Worm (Caenorhabditis elegans): Measurements from ENCODE around the gene R10H10.7.

ce11 chrIV:10396827-10397226, 16.9 kb downstream of the R10H10.7 start:
- no peak for TF ChIP-seq tra-4 (tag; optimal IDR thresholded peaks at IDR 0.05)
- no peak for TF ChIP-seq F13C5.2 (tag; optimal IDR thresholded peaks at IDR 0.05)
- no peak for TF ChIP-seq ets-7 (tag; optimal IDR thresholded peaks at IDR 0.05)
- TF ChIP-seq aly-1 (tag; optimal IDR thresholded peaks at IDR 0.05), result no peak
- TF ChIP-seq ama-1 (optimal IDR thresholded peaks at IDR 0.05), result no peak
- TF ChIP-seq ceh-13 (GFP tag; optimal IDR thresholded peaks at IDR 0.05), result no peak
- no peak for TF ChIP-seq hmbx-1 (tag; optimal IDR thresholded peaks at IDR 0.05)
- TF ChIP-seq flt-1 (GFP tag; IDR thresholded peaks at IDR 0.05), result no peak
- no peak for TF ChIP-seq sea-1 (GFP tag; conservative IDR thresholded peaks at IDR 0.05)
- TF ChIP-seq hmg-4 (GFP tag; optimal IDR thresholded peaks at IDR 0.05), result no peak
- TF ChIP-seq ceh-36 (tag; optimal IDR thresholded peaks at IDR 0.05), result no peak
- no peak for TF ChIP-seq B0310.2 (tag; optimal IDR thresholded peaks at IDR 0.05)
- TF ChIP-seq hnd-1 (tag; optimal IDR thresholded peaks at IDR 0.05), result no peak
- no peak for TF ChIP-seq tbx-37 (GFP tag; conservative IDR thresholded peaks at IDR 0.05)

All from whole organism, early embryonic.